Worm (Caenorhabditis elegans) whole organism, midembryonic: ENCODE measurements around the gene rps-28.

ENCODE experiments used
- T22C8.4 ChIP-seq: fragments of 200-800 bp; sonication (Bioruptor generic); IDR thresholded peaks from 2 replicates; pipeline ENCODE4 v1.3.6; 2022; ENCODE audit warnings: missing genetic modification characterization, missing compliant biosample characterization
- cog-1 ChIP-seq: sonication (generic microtip); optimal IDR thresholded peaks from 2 replicates; lab custom pipeline; 2016; ENCODE audit warnings: missing genetic modification characterization, missing compliant biosample characterization
- flt-1 ChIP-seq: fragments of 200-800 bp; sonication (Bioruptor generic); IDR thresholded peaks from 2 replicates; pipeline ENCODE4 v1.3.6; 2022; ENCODE audit warnings: missing genetic modification characterization, missing compliant biosample characterization
- klf-2 ChIP-seq: fragments of 200-800 bp; sonication (Bioruptor generic); conservative IDR thresholded peaks from 2 replicates; pipeline ENCODE4 v1.3.6; 2022; ENCODE audit warnings: missing genetic modification reagents, missing genetic modification characterization, missing compliant biosample characterization
- med-1 ChIP-seq: sonication (generic microtip); optimal IDR thresholded peaks from 2 replicates; lab custom pipeline; 2017; ENCODE audit warnings: missing genetic modification characterization, mild to moderate bottlenecking, missing compliant biosample characterization, antibody characterized with exemption, missing genetic modification reagents; ENCODE audit not compliant: insufficient read depth
- ref-1 ChIP-seq: fragments of 200-800 bp; sonication (Bioruptor generic); conservative IDR thresholded peaks from 2 replicates; pipeline ENCODE4 v1.3.6; 2022; ENCODE audit warnings: missing genetic modification reagents, missing genetic modification characterization, missing compliant biosample characterization
- tab-1 ChIP-seq: fragments of 200-800 bp; sonication (Bioruptor generic); IDR thresholded peaks from 2 replicates; pipeline ENCODE4 v1.3.6; 2022; ENCODE audit warnings: missing genetic modification characterization, missing compliant biosample characterization
- ztf-23 ChIP-seq: fragments of 200-800 bp; sonication (Bioruptor generic); IDR thresholded peaks from 2 replicates; pipeline ENCODE4 v1.3.6; 2022; ENCODE audit warnings: missing genetic modification reagents, missing genetic modification characterization, missing compliant biosample characterization
- ztf-29 ChIP-seq: fragments of 200-800 bp; sonication (Bioruptor generic); IDR thresholded peaks from 2 replicates; pipeline ENCODE4 v1.3.6; 2022; ENCODE audit warnings: missing genetic modification reagents, missing genetic modification characterization, missing compliant biosample characterization

Gene rps-28

DNA sequence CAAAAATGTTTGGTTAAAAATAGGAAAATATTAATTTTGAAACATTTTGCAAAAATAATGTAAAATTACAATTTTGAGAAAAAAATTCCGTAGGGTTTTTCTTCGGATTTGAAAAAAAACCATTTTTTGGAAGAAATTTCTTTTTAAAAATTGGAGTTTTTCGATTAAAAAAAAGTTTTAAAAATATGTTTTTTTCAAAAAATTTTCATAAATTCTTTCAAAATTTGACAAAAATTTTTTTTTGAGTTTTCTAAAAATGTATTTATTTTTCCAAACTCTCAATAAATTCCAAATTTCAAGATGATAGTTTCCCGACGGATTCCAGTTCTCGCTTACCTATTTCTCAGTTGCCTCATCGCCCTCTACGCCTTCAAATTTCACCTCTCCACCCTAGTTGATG is 40.1 kb downstream of the rps-28 start, which contains the start of gene bus-2:
Gene bus-2 (plus strand): TSS at position 301 of the 400 bp plus-strand sequence.
- no peak for TF ChIP-seq med-1
- TF ChIP-seq ref-1 (GFP tag; lab: Robert Waterston, UW), result no peak
- TF ChIP-seq T22C8.4 (GFP tag; lab: Robert Waterston, UW), result no peak
- TF ChIP-seq tab-1 (GFP tag; lab: Robert Waterston, UW), result no peak
- no peak for TF ChIP-seq ztf-29 (GFP tag; lab: Robert Waterston, UW)
- TF ChIP-seq klf-2 (GFP tag; lab: Robert Waterston, UW), result no peak
- TF ChIP-seq cog-1 (tag; lab: Kevin White, UChicago), result no peak
- TF ChIP-seq flt-1, result no peak
- TF ChIP-seq ztf-23 (GFP tag; lab: Robert Waterston, UW), result no peak

DNA sequence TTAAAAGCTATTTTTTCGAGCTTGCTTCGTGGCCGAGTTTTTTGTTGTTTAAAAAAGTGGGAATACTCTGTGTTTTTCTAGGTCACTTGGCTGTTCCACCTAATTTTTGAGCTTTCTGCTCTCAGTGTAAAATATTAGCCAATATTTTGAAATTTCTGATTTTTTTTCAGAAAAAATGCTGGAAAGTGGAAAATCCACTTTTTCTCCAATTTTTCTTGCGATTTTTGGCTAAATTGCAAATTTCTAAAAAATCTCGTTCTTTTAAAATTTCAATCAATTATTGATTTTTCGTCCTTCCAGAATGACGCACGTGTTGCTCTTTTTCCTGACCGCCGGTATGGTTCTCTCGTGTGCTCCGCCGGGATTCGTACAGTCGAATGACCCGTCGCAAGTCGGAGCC is 47.5 kb downstream of the rps-28 start, which contains the start of gene K08D12.4:
Gene K08D12.4 (plus strand): TSS at position 301 of the 400 bp plus-strand sequence.
- TF ChIP-seq T22C8.4 (GFP tag; lab: Robert Waterston, UW) (peak; percentile 42; the same call in 1 of the 2 replicates), ztf-23 (GFP tag; lab: Robert Waterston, UW) (no peak)

DNA sequence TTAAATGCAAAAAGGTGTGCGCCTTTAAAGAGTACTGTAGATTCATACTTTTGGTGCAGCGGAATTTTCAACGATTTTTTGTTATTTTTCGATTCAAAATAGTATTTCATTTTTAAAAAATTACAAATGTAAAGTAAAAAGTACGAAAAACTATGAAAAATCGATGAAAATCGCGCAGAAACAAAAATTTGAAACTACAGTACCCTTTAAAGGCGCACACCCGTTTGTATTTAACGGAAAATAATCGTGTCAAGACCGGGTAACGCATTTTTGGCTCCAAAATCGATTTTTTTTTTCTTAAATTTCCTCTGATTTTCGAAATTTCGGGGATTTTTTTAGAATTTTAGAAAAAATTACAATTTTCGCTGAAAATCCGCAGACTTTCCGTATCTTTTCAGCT is 48.5 kb downstream of the rps-28 start:
- TF ChIP-seq klf-2 (GFP tag; lab: Robert Waterston, UW), result no peak
- no peak for TF ChIP-seq cog-1 (tag; lab: Kevin White, UChicago)
- TF ChIP-seq ztf-29 (GFP tag; lab: Robert Waterston, UW), result no peak
- no peak for TF ChIP-seq T22C8.4 (GFP tag; lab: Robert Waterston, UW)
- TF ChIP-seq ztf-23 (GFP tag; lab: Robert Waterston, UW), result no peak

DNA sequence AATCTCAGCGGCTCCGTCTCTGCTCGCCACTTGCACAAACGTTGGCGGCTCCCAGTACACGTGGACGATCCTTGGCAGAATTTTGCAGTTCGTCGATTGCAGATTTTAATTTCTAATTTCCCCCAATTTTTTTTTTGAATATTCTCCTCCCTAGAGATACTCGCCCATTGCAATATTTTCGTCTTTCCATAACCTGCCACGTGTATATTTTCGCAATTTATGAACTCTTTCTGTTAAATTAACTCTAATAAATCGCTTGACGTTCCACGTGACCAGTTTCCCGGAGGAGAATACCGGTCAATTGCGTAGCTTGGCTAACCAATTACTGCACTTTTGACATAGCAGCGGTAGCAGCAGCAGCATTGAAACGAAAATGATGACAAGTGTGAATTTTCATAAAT is 48.9 kb downstream of the rps-28 start:
- TF ChIP-seq med-1 (no peak), flt-1 (no peak), ref-1 (GFP tag; lab: Robert Waterston, UW) (no peak), T22C8.4 (GFP tag; lab: Robert Waterston, UW) (no peak), ztf-23 (GFP tag; lab: Robert Waterston, UW) (no peak), ztf-29 (GFP tag; lab: Robert Waterston, UW) (no peak), tab-1 (GFP tag; lab: Robert Waterston, UW) (no peak), klf-2 (GFP tag; lab: Robert Waterston, UW) (no peak), cog-1 (tag; lab: Kevin White, UChicago) (no peak)

DNA sequence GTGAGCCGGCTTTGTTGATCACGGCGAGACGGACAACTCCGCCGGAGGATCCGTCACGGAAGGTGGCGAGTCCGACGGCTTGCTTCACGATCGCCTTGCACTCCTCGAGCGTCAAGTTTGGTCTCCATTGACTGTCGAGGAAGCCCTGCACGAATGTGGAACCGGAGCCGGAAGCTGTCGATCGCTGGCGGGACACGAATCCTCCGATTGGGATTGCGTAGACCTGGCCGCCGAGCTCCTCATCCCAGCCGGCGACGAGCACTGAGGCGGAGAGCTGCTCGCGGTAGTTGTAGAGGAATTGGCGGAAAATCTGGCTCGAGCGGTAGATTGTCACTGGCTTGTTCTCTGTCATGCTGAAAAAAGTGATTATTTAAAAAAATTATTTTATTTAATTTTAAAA is 49.5 kb downstream of the rps-28 start:
- TF ChIP-seq ztf-23 (GFP tag; lab: Robert Waterston, UW), result no peak
- TF ChIP-seq med-1, result no peak
